Worm (Caenorhabditis elegans): ENCODE results near the gene lmd-3.
A peak's percentile ranks its signal among the peaks of the same experiment; 100 is the strongest.

The lmd-3 gene

DNA sequence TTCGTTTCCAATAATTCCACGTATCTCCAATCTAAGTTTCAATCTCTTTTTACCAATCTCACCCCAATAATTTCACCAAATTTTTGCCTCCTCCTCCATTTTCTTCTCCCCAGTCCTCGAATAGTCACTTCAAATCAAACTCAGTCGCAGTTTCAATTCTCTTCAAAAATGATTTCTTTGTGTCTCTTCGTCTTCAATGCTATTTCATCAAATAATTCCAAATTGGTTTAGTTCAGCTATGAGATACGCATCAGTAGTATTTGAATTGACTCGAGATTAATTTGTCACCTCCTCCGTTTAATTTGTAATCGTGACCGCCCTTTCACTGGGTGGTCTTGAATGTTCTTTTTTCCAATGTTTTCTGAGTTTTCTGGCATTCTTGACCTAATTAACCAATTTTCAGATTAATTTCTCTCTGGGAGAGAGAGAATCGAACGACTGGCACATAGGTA, 10.4 kb upstream of the lmd-3 start, which contains the start of gene T23B12.11:
Gene T23B12.11 (plus strand): TSS at position 402 of the 452 bp plus-strand sequence.
- TF ChIP-seq eor-1 (tag; optimal IDR thresholded peaks at IDR 0.05) = no peak
- TF ChIP-seq nhr-25 (tag; optimal IDR thresholded peaks at IDR 0.05) = no peak
- no peak for TF ChIP-seq fkh-2 (tag; optimal IDR thresholded peaks at IDR 0.05)
- TF ChIP-seq unc-39 (tag; optimal IDR thresholded peaks at IDR 0.05) = no peak
- no peak for TF ChIP-seq mdl-1 (tag; optimal IDR thresholded peaks at IDR 0.05)
- TF ChIP-seq ceh-82 (tag; optimal IDR thresholded peaks at IDR 0.05) = no peak
- TF ChIP-seq skn-1 (tag; optimal IDR thresholded peaks at IDR 0.05) = no peak
- no peak for TF ChIP-seq ceh-9 (tag; optimal IDR thresholded peaks at IDR 0.05)
- TF ChIP-seq sea-2 (GFP tag; optimal IDR thresholded peaks at IDR 0.05) = no peak
- no peak for TF ChIP-seq R02D3.7 (tag; optimal IDR thresholded peaks at IDR 0.05)
- no peak for TF ChIP-seq elt-3 (tag; optimal IDR thresholded peaks at IDR 0.05)
- no peak for TF ChIP-seq ztf-11 (tag; optimal IDR thresholded peaks at IDR 0.05)
- TF ChIP-seq nhr-11 (tag; optimal IDR thresholded peaks at IDR 0.05) = no peak
- no peak for TF ChIP-seq lsy-12 (tag; optimal IDR thresholded peaks at IDR 0.05)
- TF ChIP-seq fkh-10 (GFP tag; optimal IDR thresholded peaks at IDR 0.05) = no peak
- TF ChIP-seq pqm-1 (tag; optimal IDR thresholded peaks at IDR 0.05) = no peak

DNA sequence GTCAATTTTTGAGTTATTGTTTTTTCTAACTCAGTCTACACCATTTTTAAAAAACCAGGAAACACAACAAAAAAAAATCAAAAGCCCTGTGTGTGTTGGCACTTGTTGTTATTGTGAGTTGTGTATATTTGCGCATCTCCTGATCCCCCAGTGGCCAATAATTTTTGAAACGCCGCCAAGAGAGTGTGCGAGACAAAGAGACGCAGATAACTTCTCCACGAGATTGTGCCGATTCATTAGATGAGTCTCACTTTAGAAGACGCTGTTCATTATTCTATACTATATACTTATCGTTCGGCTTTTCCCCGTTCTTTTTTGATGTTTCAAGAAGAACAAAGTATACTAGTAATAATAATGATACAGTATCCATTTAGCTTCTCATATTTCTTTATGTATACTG, 6.1 kb upstream of the lmd-3 start:
- TF ChIP-seq ama-1 (optimal IDR thresholded peaks at IDR 0.05) = no peak
- no peak for TF ChIP-seq ztf-11 (tag; optimal IDR thresholded peaks at IDR 0.05)
- TF ChIP-seq elt-2 (tag; optimal IDR thresholded peaks at IDR 0.05) = no peak
- no peak for TF ChIP-seq daf-12 (tag; optimal IDR thresholded peaks at IDR 0.05)
- TF ChIP-seq nhr-77 (tag; optimal IDR thresholded peaks at IDR 0.05) = no peak
- no peak for TF ChIP-seq skn-1 (tag; optimal IDR thresholded peaks at IDR 0.05)
- TF ChIP-seq nhr-12 (tag; optimal IDR thresholded peaks at IDR 0.05) = no peak
- no peak for TF ChIP-seq egl-5 (tag; optimal IDR thresholded peaks at IDR 0.05)
- TF ChIP-seq fos-1 (tag; optimal IDR thresholded peaks at IDR 0.05) = no peak
- TF ChIP-seq jun-1 (tag; optimal IDR thresholded peaks at IDR 0.05) = no peak
- no peak for TF ChIP-seq hmg-11 (tag; optimal IDR thresholded peaks at IDR 0.05)
- TF ChIP-seq nhr-67 (tag; optimal IDR thresholded peaks at IDR 0.05) = no peak
- TF ChIP-seq R02D3.7 (tag; optimal IDR thresholded peaks at IDR 0.05) = no peak

DNA sequence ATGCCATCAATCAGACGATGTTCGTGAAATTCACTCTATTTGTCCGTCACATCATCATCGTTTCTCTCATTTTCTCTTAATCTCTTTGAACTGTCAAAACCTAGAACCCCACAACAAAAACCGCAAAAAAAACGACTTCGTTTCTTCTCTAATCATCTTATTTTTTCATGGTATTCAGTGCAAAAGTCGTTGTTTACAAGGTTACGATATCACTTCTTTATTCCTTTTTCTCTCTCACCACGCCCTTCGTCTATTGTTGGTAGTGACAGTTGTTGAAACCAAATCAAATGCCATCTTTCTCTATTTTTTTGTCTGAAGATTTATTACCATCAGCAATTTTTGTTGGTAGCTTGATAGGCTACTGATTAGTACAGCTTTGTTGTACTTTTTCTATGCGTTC, 4.6 kb upstream of the lmd-3 start:
- TF ChIP-seq sea-2 (GFP tag; optimal IDR thresholded peaks at IDR 0.05) (no peak), nhr-25 (tag; optimal IDR thresholded peaks at IDR 0.05) (peak; percentile 48), nhr-23 (tag; optimal IDR thresholded peaks at IDR 0.05) (peak; percentile 7)

DNA sequence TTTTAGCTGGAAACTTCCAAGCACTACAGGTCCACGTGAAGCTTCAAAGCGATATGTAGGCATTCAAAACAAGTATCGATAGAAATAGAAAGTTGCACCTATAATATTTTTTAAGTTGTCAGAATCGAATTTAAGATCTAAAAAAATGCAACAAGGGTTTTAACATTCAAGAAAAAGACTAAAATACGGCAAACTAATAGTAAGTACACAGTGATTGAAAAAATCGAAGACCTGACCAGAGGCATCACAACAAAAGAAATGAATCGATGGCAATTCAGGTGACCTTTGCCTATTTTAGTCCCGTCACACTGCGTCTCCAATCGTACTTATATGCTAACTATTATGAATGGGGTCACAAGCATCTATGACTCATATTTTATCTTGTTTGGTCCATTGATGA, 3.3 kb upstream of the lmd-3 start, which contains the start of gene T23B12.5:
Gene T23B12.5 (minus strand): TSS at position 101 of the 400 bp plus-strand sequence.
- TF ChIP-seq zag-1 (tag; optimal IDR thresholded peaks at IDR 0.05) (no peak), lsy-12 (tag; optimal IDR thresholded peaks at IDR 0.05) (no peak), elt-1 (tag; optimal IDR thresholded peaks at IDR 0.05) (no peak), aly-2 (tag; optimal IDR thresholded peaks at IDR 0.05) (no peak)

DNA sequence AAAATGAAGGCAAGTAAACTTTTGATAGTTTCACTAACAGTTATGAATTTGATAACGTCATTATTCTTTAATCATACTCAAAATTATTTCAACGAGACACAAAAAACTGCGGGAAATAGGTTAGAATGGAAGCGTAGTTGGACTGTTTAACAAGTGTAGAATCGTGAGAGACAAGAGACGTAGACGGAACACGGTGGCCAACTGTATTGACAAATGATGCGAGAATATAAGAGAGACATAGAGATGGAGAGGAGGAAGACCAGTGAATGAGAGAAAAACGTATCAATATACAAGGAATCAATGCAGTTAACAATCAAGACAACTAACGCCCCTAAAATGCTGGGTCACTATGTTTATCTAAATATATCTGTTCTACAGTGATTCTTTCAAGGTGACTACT, 1.0 kb upstream of the lmd-3 start:
- peak; percentile 97 for TF ChIP-seq pha-4 (tag; optimal IDR thresholded peaks at IDR 0.05)
- TF ChIP-seq nhr-23 (tag; optimal IDR thresholded peaks at IDR 0.05) = peak; percentile 71
- no peak for TF ChIP-seq lsy-12 (tag; optimal IDR thresholded peaks at IDR 0.05)
- no peak for TF ChIP-seq unc-62 (GFP tag; optimal IDR thresholded peaks at IDR 0.05)
- peak; percentile 60 for TF ChIP-seq pqm-1 (tag; optimal IDR thresholded peaks at IDR 0.05)
- TF ChIP-seq egl-27 (tag; optimal IDR thresholded peaks at IDR 0.05) = peak; percentile 62
- peak; percentile 70 for TF ChIP-seq ceh-28 (tag; optimal IDR thresholded peaks at IDR 0.05)
- TF ChIP-seq nfya-1 (tag; optimal IDR thresholded peaks at IDR 0.05; ENCODE audit: insufficient read depth) = peak; percentile 18
- no peak for TF ChIP-seq R02D3.7 (tag; optimal IDR thresholded peaks at IDR 0.05)
- no peak for TF ChIP-seq ceh-9 (tag; optimal IDR thresholded peaks at IDR 0.05)
- TF ChIP-seq eor-1 (tag; optimal IDR thresholded peaks at IDR 0.05) = no peak
- TF ChIP-seq elt-2 (tag; optimal IDR thresholded peaks at IDR 0.05) = peak; percentile 62
- peak; percentile 24 for TF ChIP-seq snpc-4 (tag; optimal IDR thresholded peaks at IDR 0.05)
- TF ChIP-seq lin-15B (tag; optimal IDR thresholded peaks at IDR 0.05) = no peak
- no peak for TF ChIP-seq nhr-67 (tag; optimal IDR thresholded peaks at IDR 0.05)
- no peak for TF ChIP-seq nhr-77 (tag; optimal IDR thresholded peaks at IDR 0.05)
- peak; percentile 19 for TF ChIP-seq nhr-43 (tag; optimal IDR thresholded peaks at IDR 0.05; ENCODE audit: poor library complexity, severe bottlenecking)
- TF ChIP-seq nhr-25 (tag; optimal IDR thresholded peaks at IDR 0.05) = peak; percentile 52
